Fruit fly (Drosophila melanogaster): ENCODE measurements around the gene gdrd.

The gdrd gene

DNA sequence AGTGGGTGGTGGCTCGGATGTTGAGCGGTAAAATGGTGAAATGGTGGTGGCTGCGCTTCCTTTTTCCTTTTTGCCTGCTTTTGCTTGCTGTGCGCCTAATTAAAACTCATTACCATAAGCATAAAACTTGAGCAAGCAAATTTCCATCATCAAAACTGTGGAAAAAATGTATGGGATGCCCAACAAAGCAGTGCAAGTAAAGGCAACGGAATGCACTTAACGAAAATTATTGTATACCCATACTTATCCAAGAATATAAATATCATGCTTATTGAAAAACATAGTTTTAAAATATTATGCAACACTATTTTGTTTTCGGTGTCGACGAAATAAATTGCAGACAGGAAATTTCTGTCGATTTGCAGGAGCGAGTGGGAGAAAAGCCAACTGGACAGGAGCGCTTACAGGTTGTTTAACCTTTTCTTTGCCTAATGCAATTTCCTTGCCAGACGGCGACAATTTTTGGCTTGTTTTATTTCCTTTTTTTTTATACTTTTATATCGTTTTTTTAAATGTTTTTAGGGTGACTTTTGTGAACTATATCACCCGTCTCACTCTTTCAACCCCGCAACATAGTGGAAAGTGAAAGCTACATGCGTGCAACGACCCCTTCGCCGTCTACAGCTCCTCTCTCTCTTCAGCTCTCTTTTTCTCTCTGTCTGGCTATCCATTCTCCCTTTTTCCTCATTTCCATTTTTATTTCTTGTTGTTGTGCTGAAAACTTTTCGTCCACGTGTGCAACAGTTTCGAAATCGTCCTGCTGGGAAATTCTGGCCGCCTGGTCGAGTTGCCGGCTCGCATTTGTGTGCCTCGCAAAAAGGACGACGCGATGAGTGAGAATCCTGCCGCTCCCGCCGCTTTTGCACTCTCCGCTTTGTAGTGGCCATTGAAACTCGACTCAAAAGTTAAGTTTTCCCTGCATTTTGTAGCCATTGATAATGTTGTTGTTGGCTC, 30.9 kb upstream of the gdrd start (continued):
- TF ChIP-seq ash1 (GFP tag; optimal IDR thresholded peaks at IDR 0.05) (no peak), CG3847 (GFP tag; IDR thresholded peaks at IDR 0.05) (no peak), CG4360 (GFP tag; IDR thresholded peaks at IDR 0.05) (peak; percentile 78), Rfx (GFP tag; IDR thresholded peaks at IDR 0.05) (no peak), chm (GFP tag; IDR thresholded peaks at IDR 0.05) (peak; percentile 38; the same call in 1 of the 2 replicates), Mrtf (GFP tag; IDR thresholded peaks at IDR 0.05) (no peak), CG11247 (GFP tag; IDR thresholded peaks at IDR 0.05) (no peak), Ets65A (GFP tag) (peak; percentile 36), ATbp (GFP tag; optimal IDR thresholded peaks at IDR 0.05) (peak; percentile 10), gem (tag; optimal IDR thresholded peaks at IDR 0.05) (peak; percentile 48), CG13424 (tag; optimal IDR thresholded peaks at IDR 0.05) (no peak), CG1529 (GFP tag; optimal IDR thresholded peaks at IDR 0.05) (peak; percentile 20), CG31441 (GFP tag; IDR thresholded peaks at IDR 0.05) (peak; percentile 25; the same call in 1 of the 2 replicates)

DNA sequence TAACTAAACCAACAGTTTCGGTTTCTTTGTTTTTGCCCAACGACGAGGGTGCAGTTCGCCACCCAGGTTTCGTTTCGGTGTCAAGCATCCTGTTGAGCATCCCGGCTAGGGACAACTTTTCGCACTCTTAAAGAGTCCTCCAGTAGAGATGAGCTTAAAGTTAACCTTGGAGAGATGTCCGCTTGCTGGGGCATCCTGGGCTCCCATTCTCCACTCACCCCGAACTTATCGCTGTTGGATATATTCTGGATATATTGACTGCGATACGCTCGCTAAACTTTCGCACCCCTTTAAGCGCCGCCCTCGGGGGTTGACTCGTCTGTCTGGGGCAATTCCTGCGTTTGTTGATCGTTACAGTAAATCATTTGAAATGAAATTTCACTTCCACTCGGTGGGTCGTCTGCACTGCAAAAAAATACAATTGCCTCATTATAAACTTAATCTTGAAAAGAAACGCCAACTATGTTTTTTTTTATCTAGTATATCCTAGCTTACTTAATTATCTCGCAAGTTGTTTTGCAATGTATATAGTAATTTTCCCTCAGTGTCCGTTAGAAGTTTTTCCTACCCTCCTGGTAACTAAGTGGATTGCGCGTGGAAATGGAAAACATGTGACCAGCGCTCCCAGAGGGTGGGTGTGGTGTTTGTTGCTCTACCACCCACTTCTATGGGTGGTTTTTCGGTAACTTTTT, 29.4 kb upstream of the gdrd start:
- peak; percentile 85 for TF ChIP-seq CG2712 (tag; optimal IDR thresholded peaks at IDR 0.05)
- peak; percentile 56 for TF ChIP-seq Abd-B (GFP tag; optimal IDR thresholded peaks at IDR 0.05)
- TF ChIP-seq CG12769 (tag; optimal IDR thresholded peaks at IDR 0.05): peak; percentile 78
- TF ChIP-seq ase (GFP tag; IDR thresholded peaks at IDR 0.05): peak; percentile 74; the same call in 2 of the 3 replicates
- peak in 1 of 2 experiments; percentile 54 for TF ChIP-seq Eip74EF (GFP tag; optimal IDR thresholded peaks at IDR 0.05)
- TF ChIP-seq Gug (GFP tag; IDR thresholded peaks at IDR 0.05): peak; percentile 82
- TF ChIP-seq Hand (GFP tag; optimal IDR thresholded peaks at IDR 0.05): peak; percentile 72
- TF ChIP-seq oc (tag; optimal IDR thresholded peaks at IDR 0.05): peak; percentile 82
- peak; percentile 76 for TF ChIP-seq Antp (GFP tag; optimal IDR thresholded peaks at IDR 0.05)
- peak; percentile 67 for TF ChIP-seq CG13296 (GFP tag; optimal IDR thresholded peaks at IDR 0.05)
- peak; percentile 84 for TF ChIP-seq Xbp1 (GFP tag; optimal IDR thresholded peaks at IDR 0.05)
- TF ChIP-seq CG15601 (tag; optimal IDR thresholded peaks at IDR 0.05): peak; percentile 79
- peak; percentile 45 for TF ChIP-seq CG8281 (tag; optimal IDR thresholded peaks at IDR 0.05)
- TF ChIP-seq fd64A (GFP tag; optimal IDR thresholded peaks at IDR 0.05): no peak
- peak; percentile 49 for TF ChIP-seq dm (GFP tag; optimal IDR thresholded peaks at IDR 0.05)
- peak; percentile 68 for TF ChIP-seq CG4404 (GFP tag; IDR thresholded peaks at IDR 0.05)
- TF ChIP-seq CG8089 (GFP tag; optimal IDR thresholded peaks at IDR 0.05): peak; percentile 53
- peak; percentile 77 for TF ChIP-seq CrebB (tag; optimal IDR thresholded peaks at IDR 0.05)
- no peak for TF ChIP-seq BEAF-32 (GFP tag; optimal IDR thresholded peaks at IDR 0.05)
- TF ChIP-seq p53 (GFP tag; optimal IDR thresholded peaks at IDR 0.05): peak; percentile 27
- TF ChIP-seq unc-4 (GFP tag; IDR thresholded peaks at IDR 0.05; ENCODE audit: partially characterized antibody): no peak
- TF ChIP-seq slp2 (GFP tag; optimal IDR thresholded peaks at IDR 0.05): peak; percentile 74
- TF ChIP-seq CG10147 (GFP tag; optimal IDR thresholded peaks at IDR 0.05): peak; percentile 72
- peak; percentile 16 for TF ChIP-seq CG5180 (GFP tag; optimal IDR thresholded peaks at IDR 0.05)
- TF ChIP-seq Ets97D (GFP tag; optimal IDR thresholded peaks at IDR 0.05): peak; percentile 41
- peak; percentile 77 for TF ChIP-seq Six4 (GFP tag; optimal IDR thresholded peaks at IDR 0.05)
- TF ChIP-seq CG7745 (tag; optimal IDR thresholded peaks at IDR 0.05): peak; percentile 55
- peak; percentile 76 for TF ChIP-seq CG11696 (GFP tag; IDR thresholded peaks at IDR 0.05)
- TF ChIP-seq CG4424 (GFP tag; optimal IDR thresholded peaks at IDR 0.05): peak; percentile 74
- TF ChIP-seq ttk (GFP tag; IDR thresholded peaks at IDR 0.05): peak; percentile 85
- TF ChIP-seq Dfd (GFP tag; optimal IDR thresholded peaks at IDR 0.05): no peak
- TF ChIP-seq CG1647 (GFP tag; optimal IDR thresholded peaks at IDR 0.05): peak; percentile 41
- TF ChIP-seq ERR (GFP tag; optimal IDR thresholded peaks at IDR 0.05): peak; percentile 58
